Worm (Caenorhabditis elegans) whole organism, early embryonic: ENCODE results near the gene algn-11.

Experiments used
- B0310.2 ChIP-seq: sonication (generic microtip); optimal IDR thresholded peaks from 2 replicates; lab custom pipeline; 2016; ENCODE audit warnings: mild to moderate bottlenecking, missing genetic modification characterization, missing compliant biosample characterization
- F13C5.2 ChIP-seq: sonication (generic microtip); optimal IDR thresholded peaks from 2 replicates; lab custom pipeline; 2017; ENCODE audit warnings: mild to moderate bottlenecking, missing genetic modification characterization, inconsistent platforms, missing compliant biosample characterization
- aly-1 ChIP-seq: sonication (generic microtip); optimal IDR thresholded peaks from 2 replicates; lab custom pipeline; 2016; ENCODE audit warnings: missing genetic modification characterization, missing compliant biosample characterization
- ama-1 ChIP-seq: fragments of 150-350 bp; optimal IDR thresholded peaks from 2 replicates; lab custom pipeline; 2014
- ceh-13 ChIP-seq: fragments of 200-800 bp; sonication (Bioruptor generic); optimal IDR thresholded peaks from 2 replicates; lab custom pipeline; 2018; ENCODE audit warnings: mild to moderate bottlenecking, missing genetic modification characterization, missing compliant biosample characterization
- ceh-36 ChIP-seq: sonication (generic microtip); optimal IDR thresholded peaks from 2 replicates; lab custom pipeline; 2016; ENCODE audit warnings: missing genetic modification characterization, inconsistent platforms, missing compliant biosample characterization
- ets-7 ChIP-seq: sonication (generic microtip); optimal IDR thresholded peaks from 2 replicates; lab custom pipeline; 2016; ENCODE audit warnings: missing genotype, missing genetic modification characterization, missing compliant biosample characterization
- flt-1 ChIP-seq: fragments of 200-800 bp; sonication (Bioruptor generic); IDR thresholded peaks from 2 replicates; pipeline ENCODE4 v1.3.6; 2022; ENCODE audit warnings: missing genetic modification characterization, missing compliant biosample characterization
- hmbx-1 ChIP-seq: sonication (generic microtip); optimal IDR thresholded peaks from 2 replicates; lab custom pipeline; 2016; ENCODE audit warnings: mild to moderate bottlenecking, missing genetic modification characterization, missing compliant biosample characterization
- hmg-4 ChIP-seq: fragments of 200-800 bp; sonication (Bioruptor generic); optimal IDR thresholded peaks from 2 replicates; lab custom pipeline; 2018; ENCODE audit warnings: mild to moderate bottlenecking, missing genetic modification characterization, missing compliant biosample characterization
- hnd-1 ChIP-seq: sonication (generic microtip); optimal IDR thresholded peaks from 2 replicates; lab custom pipeline; 2016; ENCODE audit warnings: missing genetic modification characterization, missing compliant biosample characterization
- pes-1 ChIP-seq: fragments of 200-800 bp; sonication (Bioruptor generic); IDR thresholded peaks from 2 replicates; pipeline ENCODE4 v1.3.6; 2022; ENCODE audit warnings: missing genetic modification reagents, missing genetic modification characterization, missing compliant biosample characterization
- scrt-1 ChIP-seq: fragments of 200-800 bp; sonication (Bioruptor generic); IDR thresholded peaks from 2 replicates; pipeline ENCODE4 v1.3.6; 2022; ENCODE audit warnings: missing genetic modification characterization, missing compliant biosample characterization
- sea-1 ChIP-seq: fragments of 200-800 bp; sonication (Bioruptor generic); conservative IDR thresholded peaks from 2 replicates; pipeline ENCODE4 v1.3.6; 2022; ENCODE audit warnings: missing genetic modification characterization, missing compliant biosample characterization
- tbx-11 ChIP-seq: fragments of 200-800 bp; sonication (Bioruptor generic); IDR thresholded peaks from 2 replicates; pipeline ENCODE4 v1.3.6; 2022; ENCODE audit warnings: missing genetic modification characterization, missing compliant biosample characterization
- tbx-37 ChIP-seq: fragments of 200-800 bp; sonication (Bioruptor generic); conservative IDR thresholded peaks from 2 replicates; pipeline ENCODE4 v1.3.6; 2022; ENCODE audit warnings: missing genetic modification reagents, missing genetic modification characterization, missing compliant biosample characterization
- tra-4 ChIP-seq: sonication (generic microtip); optimal IDR thresholded peaks from 2 replicates; lab custom pipeline; 2017; ENCODE audit warnings: missing genetic modification characterization, missing compliant biosample characterization

The algn-11 gene

ce11 chrIII:7278491-7278890 lies 11.9 kb downstream of the algn-11 start:
- TF ChIP-seq flt-1: no peak
- TF ChIP-seq tra-4 (tag; lab: Kevin White, UChicago): no peak
- no peak for TF ChIP-seq ceh-36 (tag; lab: Kevin White, UChicago)
- TF ChIP-seq pes-1 (GFP tag; lab: Robert Waterston, UW): no peak
- no peak for TF ChIP-seq hmg-4 (GFP tag; lab: Kevin White, UChicago)
- TF ChIP-seq hmbx-1 (tag; lab: Kevin White, UChicago): no peak
- no peak for TF ChIP-seq ets-7 (tag; lab: Kevin White, UChicago)
- TF ChIP-seq scrt-1 (GFP tag; lab: Robert Waterston, UW): no peak
- TF ChIP-seq F13C5.2 (tag; lab: Kevin White, UChicago): no peak
- no peak for TF ChIP-seq sea-1 (GFP tag; lab: Robert Waterston, UW)
- no peak for TF ChIP-seq ama-1 (lab: Kevin White, UChicago)
- TF ChIP-seq tbx-11: no peak
- no peak for TF ChIP-seq B0310.2 (tag; lab: Kevin White, UChicago)
- no peak for TF ChIP-seq hnd-1 (tag; lab: Kevin White, UChicago)
- no peak for TF ChIP-seq aly-1 (tag; lab: Kevin White, UChicago)
- no peak for TF ChIP-seq tbx-37
- TF ChIP-seq ceh-13 (GFP tag; lab: Kevin White, UChicago): no peak

DNA sequence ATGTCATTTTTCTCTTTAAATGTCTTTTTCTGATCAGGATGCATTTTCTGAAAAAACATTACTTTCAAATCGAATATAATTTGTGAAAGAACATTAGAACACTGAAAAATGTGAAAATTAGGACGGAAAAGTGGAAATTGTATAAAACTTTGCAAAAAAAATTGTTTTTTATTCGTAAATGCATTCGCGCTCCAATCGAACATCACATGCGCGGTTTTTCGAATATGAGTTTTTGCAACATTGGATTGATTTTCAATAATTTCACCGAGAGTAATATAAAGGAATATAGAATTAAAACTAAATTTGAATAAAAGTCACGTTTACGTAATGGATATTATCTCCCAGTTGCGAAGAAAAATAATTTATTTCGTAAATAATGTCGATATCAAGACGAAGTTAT lies 13.1 kb downstream of the algn-11 start, which contains the start of the genes spot-1 and B0361.11:
TSS of gene spot-1 (minus strand) at position 47 of the 400 bp plus-strand sequence.
TSS of gene B0361.11 (plus strand) at position 372 of the 400 bp plus-strand sequence.
- TF ChIP-seq hmg-4 (GFP tag; lab: Kevin White, UChicago) (no peak), tbx-37 (no peak), ceh-36 (tag; lab: Kevin White, UChicago) (no peak), ceh-13 (GFP tag; lab: Kevin White, UChicago) (no peak), sea-1 (GFP tag; lab: Robert Waterston, UW) (no peak), ets-7 (tag; lab: Kevin White, UChicago) (no peak), B0310.2 (tag; lab: Kevin White, UChicago) (no peak), tbx-11 (no peak), tra-4 (tag; lab: Kevin White, UChicago) (no peak), scrt-1 (GFP tag; lab: Robert Waterston, UW) (no peak), hnd-1 (tag; lab: Kevin White, UChicago) (no peak), aly-1 (tag; lab: Kevin White, UChicago) (no peak), flt-1 (no peak), F13C5.2 (tag; lab: Kevin White, UChicago) (no peak)

- no peak for TF ChIP-seq scrt-1 (GFP tag; lab: Robert Waterston, UW)
- no peak for TF ChIP-seq sea-1 (GFP tag; lab: Robert Waterston, UW)
- TF ChIP-seq hmg-4 (GFP tag; lab: Kevin White, UChicago): no peak
- no peak for TF ChIP-seq ets-7 (tag; lab: Kevin White, UChicago)
- TF ChIP-seq F13C5.2 (tag; lab: Kevin White, UChicago): no peak
- no peak for TF ChIP-seq ama-1 (lab: Kevin White, UChicago)
- TF ChIP-seq tbx-11: no peak
- no peak for TF ChIP-seq aly-1 (tag; lab: Kevin White, UChicago)
Observed at ce11 chrIII:7275296-7275695, 15.1 kb downstream of the algn-11 start, which contains the start of gene psd-1. Gene psd-1 (minus strand): TSS chrIII:7275396.

- TF ChIP-seq tbx-11: no peak
- no peak for TF ChIP-seq F13C5.2 (tag; lab: Kevin White, UChicago)
- TF ChIP-seq aly-1 (tag; lab: Kevin White, UChicago): no peak
- TF ChIP-seq B0310.2 (tag; lab: Kevin White, UChicago): no peak
- TF ChIP-seq tbx-37: no peak
- no peak for TF ChIP-seq hmg-4 (GFP tag; lab: Kevin White, UChicago)
- no peak for TF ChIP-seq tra-4 (tag; lab: Kevin White, UChicago)
Observed at ce11 chrIII:7273718-7274117, 16.6 kb downstream of the algn-11 start.

- TF ChIP-seq F13C5.2 (tag; lab: Kevin White, UChicago) (no peak), tbx-37 (no peak), tra-4 (tag; lab: Kevin White, UChicago) (no peak)
Observed at ce11 chrIII:7272828-7273227, 17.5 kb downstream of the algn-11 start.

DNA sequence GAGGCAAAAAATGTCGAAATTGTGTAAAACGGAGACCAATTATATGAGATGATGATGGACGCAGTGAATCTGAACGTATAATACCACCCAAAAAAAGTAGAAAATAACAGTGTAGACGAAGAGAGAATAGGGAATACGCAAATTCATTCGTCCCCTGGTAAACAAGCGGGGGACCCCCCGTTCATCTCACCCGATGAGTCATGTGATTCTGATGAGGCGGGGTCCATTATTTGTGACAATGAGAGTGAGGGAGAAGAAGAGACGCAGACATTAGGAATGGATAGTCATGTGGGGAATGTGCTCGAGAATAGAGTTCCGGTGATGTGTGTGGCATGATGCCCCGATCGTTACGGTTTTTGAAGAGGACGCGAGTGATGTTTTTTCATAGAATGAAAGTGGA lies 18.3 kb downstream of the algn-11 start:
- TF ChIP-seq B0310.2 (tag; lab: Kevin White, UChicago) (no peak), F13C5.2 (tag; lab: Kevin White, UChicago) (peak; percentile 43), hmg-4 (GFP tag; lab: Kevin White, UChicago) (peak; percentile 75), flt-1 (0 out of 2 replicates have a peak, but pooled peaks have one; percentile 4), sea-1 (GFP tag; lab: Robert Waterston, UW) (no peak)

- no peak for TF ChIP-seq tbx-37
- TF ChIP-seq pes-1 (GFP tag; lab: Robert Waterston, UW): no peak
- TF ChIP-seq flt-1: no peak
- no peak for TF ChIP-seq ceh-36 (tag; lab: Kevin White, UChicago)
Observed at ce11 chrIII:7271083-7271482, 19.3 kb downstream of the algn-11 start.

DNA sequence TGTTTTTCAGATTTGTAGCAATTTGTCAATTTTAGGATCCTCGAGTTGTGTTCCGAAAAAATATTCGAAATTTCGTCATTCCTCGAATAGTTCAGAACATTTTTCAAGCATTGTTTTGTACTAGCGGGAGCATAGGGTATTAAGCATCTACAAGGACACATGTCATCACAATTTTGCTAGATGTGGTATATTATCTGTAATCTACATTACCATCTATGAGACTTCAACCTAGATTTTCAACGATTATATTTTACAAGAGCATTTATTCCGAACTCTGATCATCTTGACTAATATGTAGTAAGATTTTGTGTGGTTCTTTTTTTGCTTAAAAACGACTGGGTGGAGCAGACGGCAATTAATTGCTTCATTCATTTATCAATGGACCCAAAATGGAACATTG lies 27.3 kb downstream of the algn-11 start:
- TF ChIP-seq sea-1 (GFP tag; lab: Robert Waterston, UW) (no peak), tra-4 (tag; lab: Kevin White, UChicago) (no peak), scrt-1 (GFP tag; lab: Robert Waterston, UW) (no peak), ama-1 (lab: Kevin White, UChicago) (no peak), B0310.2 (tag; lab: Kevin White, UChicago) (no peak), hmbx-1 (tag; lab: Kevin White, UChicago) (no peak), flt-1 (no peak), F13C5.2 (tag; lab: Kevin White, UChicago) (no peak), ceh-36 (tag; lab: Kevin White, UChicago) (no peak), tbx-37 (no peak), hmg-4 (GFP tag; lab: Kevin White, UChicago) (no peak), ceh-13 (GFP tag; lab: Kevin White, UChicago) (no peak), aly-1 (tag; lab: Kevin White, UChicago) (no peak), ets-7 (tag; lab: Kevin White, UChicago) (no peak), tbx-11 (no peak)
